Fruit fly (Drosophila melanogaster) whole organism, embryonic: ENCODE data around the gene Strip.
A peak's percentile ranks its signal among the peaks of the same experiment; 100 is the strongest.

Experiments used
- Ada2b ChIP-seq: fragments of 200-800 bp; sonication (Bioruptor generic); IDR thresholded peaks from 2 replicates; pipeline ENCODE4 v1.3.6; 2022; ENCODE audit warnings: missing biosample characterization, missing genetic modification characterization
- C15 ChIP-seq: fragments of 200-800 bp; sonication (Bioruptor generic); IDR thresholded peaks from 3 replicates; pipeline ENCODE4 v1.3.6; 2022; ENCODE audit warnings: missing biosample characterization, missing genetic modification characterization
- CG1024 ChIP-seq: fragments of 200-800 bp; sonication (Bioruptor generic); IDR thresholded peaks from 2 replicates; pipeline ENCODE4 v1.3.6; 2022; ENCODE audit warnings: missing biosample characterization, missing genetic modification characterization
- CG10654 ChIP-seq: fragments of 200-800 bp; sonication (Bioruptor generic); optimal IDR thresholded peaks from 2 replicates; lab custom pipeline; 2016; ENCODE audit warnings: missing biosample characterization, missing genetic modification characterization
- CG11723 ChIP-seq: fragments of 200-800 bp; sonication (Bioruptor generic); optimal IDR thresholded peaks from 2 replicates; lab custom pipeline; 2017; ENCODE audit warnings: missing biosample characterization, mild to moderate bottlenecking, missing genetic modification characterization
- CG12071 ChIP-seq: fragments of 200-800 bp; sonication (Bioruptor generic); optimal IDR thresholded peaks from 3 replicates; lab custom pipeline; 2018; ENCODE audit warnings: missing biosample characterization, mild to moderate bottlenecking, missing genetic modification characterization
- CG14014 ChIP-seq: fragments of 200-800 bp; sonication (Bioruptor generic); IDR thresholded peaks from 2 replicates; pipeline ENCODE4 v1.3.6; 2022; ENCODE audit warnings: missing biosample characterization, missing genetic modification characterization
- CG14441 ChIP-seq: fragments of 200-800 bp; sonication (Bioruptor generic); IDR thresholded peaks from 2 replicates; pipeline ENCODE4 v1.3.6; 2022; ENCODE audit warnings: missing biosample characterization, missing genetic modification characterization
- CG15514 ChIP-seq: fragments of 200-800 bp; sonication (Bioruptor generic); optimal IDR thresholded peaks from 3 replicates; lab custom pipeline; 2017; ENCODE audit warnings: missing biosample characterization, missing genetic modification characterization, mild to moderate bottlenecking, moderate library complexity, missing genetic modification reagents
- CG18599 ChIP-seq: fragments of 200-800 bp; sonication (Bioruptor generic); optimal IDR thresholded peaks from 3 replicates; lab custom pipeline; 2017; ENCODE audit warnings: missing biosample characterization, missing genetic modification characterization, mild to moderate bottlenecking, moderate library complexity, missing genetic modification reagents
- CG2202 ChIP-seq: fragments of 200-800 bp; sonication (Bioruptor generic); optimal IDR thresholded peaks from 2 replicates; lab custom pipeline; 2018; ENCODE audit warnings: missing biosample characterization, mild to moderate bottlenecking, missing genetic modification characterization
- CG2678 ChIP-seq: fragments of 200-800 bp; sonication (Bioruptor generic); optimal IDR thresholded peaks from 3 replicates; lab custom pipeline; 2019; ENCODE audit warnings: missing biosample characterization, mild to moderate bottlenecking, missing genetic modification characterization, moderate library complexity
- CG30431 ChIP-seq: fragments of 200-800 bp; sonication (Bioruptor generic); optimal IDR thresholded peaks from 2 replicates; lab custom pipeline; 2017; ENCODE audit warnings: missing biosample characterization, missing genetic modification characterization
- CG34422 ChIP-seq: fragments of 200-800 bp; sonication (Bioruptor generic); IDR thresholded peaks from 3 replicates; pipeline ENCODE4 v1.3.6; 2022; ENCODE audit warnings: missing biosample characterization, missing genetic modification characterization
- CG5953 ChIP-seq: fragments of 200-800 bp; sonication (Bioruptor generic); IDR thresholded peaks from 2 replicates; pipeline ENCODE4 v1.3.6; 2022; ENCODE audit warnings: missing biosample characterization, missing genetic modification characterization
- CG8359 ChIP-seq: fragments of 200-800 bp; sonication (Bioruptor generic); optimal IDR thresholded peaks from 2 replicates; lab custom pipeline; 2017; ENCODE audit warnings: missing biosample characterization, mild to moderate bottlenecking, missing genetic modification characterization, borderline replicate concordance
- CG8944 ChIP-seq: fragments of 200-800 bp; sonication (Bioruptor generic); optimal IDR thresholded peaks from 3 replicates; lab custom pipeline; 2016; ENCODE audit warnings: missing biosample characterization, missing genetic modification characterization
- D ChIP-seq, 2 experiments: fragments of 200-800 bp in 1 of 2; fragments of >200 bp in 1 of 2; sonication (Bioruptor generic) in 1 of 2; optimal IDR thresholded peaks; 2 replicates in 1 of 2; 3 replicates in 1 of 2; lab custom pipeline; 2017; ENCODE audit warnings: mild to moderate bottlenecking in 1 of 2, missing biosample characterization in 1 of 2, missing genetic modification characterization in 1 of 2, missing genetic modification reagents in 1 of 2
- ERR ChIP-seq: fragments of 200-800 bp; sonication (Bioruptor generic); optimal IDR thresholded peaks from 2 replicates; lab custom pipeline; 2016; ENCODE audit warnings: missing biosample characterization, missing genetic modification characterization
- Fer2 ChIP-seq: fragments of 200-800 bp; sonication (Bioruptor generic); optimal IDR thresholded peaks from 2 replicates; lab custom pipeline; 2018; ENCODE audit warnings: missing biosample characterization, mild to moderate bottlenecking, missing genetic modification characterization, moderate library complexity
- Hr39 ChIP-seq: fragments of >200 bp; optimal IDR thresholded peaks from 2 replicates; lab custom pipeline; 2017
- Kr ChIP-seq: fragments of 200-800 bp; sonication (Bioruptor generic); optimal IDR thresholded peaks from 2 replicates; lab custom pipeline; 2017; ENCODE audit warnings: missing biosample characterization, mild to moderate bottlenecking, missing genetic modification characterization
- Lpt ChIP-seq: fragments of >200 bp; optimal IDR thresholded peaks from 2 replicates; lab custom pipeline; 2018; ENCODE audit warnings: missing biosample characterization, missing genetic modification characterization
- Meics ChIP-seq: fragments of 200-800 bp; sonication (Bioruptor generic); optimal IDR thresholded peaks from 2 replicates; lab custom pipeline; 2017; ENCODE audit warnings: missing biosample characterization, mild to moderate bottlenecking, missing genetic modification characterization
- NK7.1 ChIP-seq: fragments of 200-800 bp; sonication (Bioruptor generic); optimal IDR thresholded peaks from 3 replicates; lab custom pipeline; 2016; ENCODE audit warnings: missing biosample characterization, missing genetic modification characterization
- Ptx1 ChIP-seq: fragments of 200-800 bp; sonication (Bioruptor generic); IDR thresholded peaks from 2 replicates; pipeline ENCODE4 v1.3.6; 2022; ENCODE audit warnings: missing biosample characterization, missing genetic modification characterization
- Trl ChIP-seq, 3 experiments: fragments of >200 bp in 2 of 3; fragments of 200-800 bp in 1 of 3; sonication (Bioruptor generic) in 1 of 3; optimal IDR thresholded peaks; 2 replicates in 1 of 3; 3 replicates in 2 of 3; lab custom pipeline; 2016 to 2017; ENCODE audit warnings: missing biosample characterization in 1 of 3, missing genetic modification characterization in 1 of 3
- amos ChIP-seq: fragments of 200-800 bp; sonication (Bioruptor generic); IDR thresholded peaks from 2 replicates; pipeline ENCODE4 v1.3.6; 2022; ENCODE audit warnings: missing biosample characterization, missing genetic modification characterization; ENCODE audit not compliant: partially characterized antibody
- bowl ChIP-seq: fragments of 200-800 bp; sonication (Bioruptor generic); IDR thresholded peaks from 2 replicates; pipeline ENCODE4 v1.3.6; 2022; ENCODE audit warnings: missing biosample characterization, missing genetic modification characterization
- chif ChIP-seq, 2 experiments: fragments of 200-800 bp; sonication (Bioruptor generic); optimal IDR thresholded peaks; 3 replicates each; lab custom pipeline; 2016; ENCODE audit warnings: missing biosample characterization in 2 of 2, missing genetic modification characterization in 2 of 2
- crc ChIP-seq: fragments of 200-800 bp; sonication (Bioruptor generic); optimal IDR thresholded peaks from 2 replicates; lab custom pipeline; 2016; ENCODE audit warnings: missing biosample characterization, missing genetic modification characterization
- en ChIP-seq: fragments of 200-800 bp; sonication (Bioruptor generic); optimal IDR thresholded peaks from 2 replicates; lab custom pipeline; 2016; ENCODE audit warnings: missing biosample characterization, missing genetic modification characterization
- ewg ChIP-seq: fragments of 200-800 bp; sonication (Bioruptor generic); optimal IDR thresholded peaks from 3 replicates; lab custom pipeline; 2017; ENCODE audit warnings: mild to moderate bottlenecking, missing biosample characterization, missing genetic modification reagents, missing genetic modification characterization
- gsb ChIP-seq: fragments of 200-800 bp; sonication (Bioruptor generic); IDR thresholded peaks from 2 replicates; pipeline ENCODE4 v1.3.6; 2022; ENCODE audit warnings: missing biosample characterization, missing genetic modification characterization
- gsb-n ChIP-seq: fragments of 200-800 bp; sonication (Bioruptor generic); optimal IDR thresholded peaks from 3 replicates; lab custom pipeline; 2018; ENCODE audit warnings: missing biosample characterization, mild to moderate bottlenecking, missing genetic modification characterization
- hb ChIP-seq: fragments of 200-800 bp; sonication (Bioruptor generic); IDR thresholded peaks from 3 replicates; pipeline ENCODE4 v1.3.6; 2022; ENCODE audit warnings: missing biosample characterization, missing genetic modification characterization; ENCODE audit not compliant: partially characterized antibody
- insv ChIP-seq, 2 experiments: fragments of 200-800 bp; sonication (Bioruptor generic); optimal IDR thresholded peaks; 3 replicates each; lab custom pipeline; 2016 to 2018; ENCODE audit warnings: missing biosample characterization in 2 of 2, missing genetic modification characterization in 2 of 2
- nau ChIP-seq: fragments of 200-800 bp; sonication (Bioruptor generic); optimal IDR thresholded peaks from 3 replicates; lab custom pipeline; 2017; ENCODE audit warnings: missing biosample characterization, mild to moderate bottlenecking, missing genetic modification characterization, missing genetic modification reagents
- nom ChIP-seq: fragments of 200-800 bp; sonication (Bioruptor generic); optimal IDR thresholded peaks from 2 replicates; lab custom pipeline; 2017; ENCODE audit warnings: missing biosample characterization, missing genetic modification characterization, mild to moderate bottlenecking, moderate library complexity, missing genetic modification reagents
- pan ChIP-seq, 4 experiments: fragments of >200 bp in 3 of 4; fragments of 200-800 bp in 1 of 4; sonication (Bioruptor generic) in 1 of 4; optimal IDR thresholded peaks in 3 of 4; IDR thresholded peaks in 1 of 4; 2 replicates each; pipeline versions ENCODE4 v1.3.6 to Lab custom; 2017 to 2022; ENCODE audit warnings: missing biosample characterization in 2 of 4, missing genetic modification characterization in 2 of 4, mixed read lengths in 1 of 4
- repo ChIP-seq: fragments of 200-800 bp; sonication (Bioruptor generic); optimal IDR thresholded peaks from 2 replicates; lab custom pipeline; 2016; ENCODE audit warnings: missing biosample characterization, missing genetic modification characterization
- scrt ChIP-seq: fragments of 200-800 bp; sonication (Bioruptor generic); optimal IDR thresholded peaks from 2 replicates; lab custom pipeline; 2018; ENCODE audit warnings: missing biosample characterization, mild to moderate bottlenecking, missing genetic modification characterization, moderate library complexity
- tgo ChIP-seq: fragments of 200-800 bp; sonication (Bioruptor generic); IDR thresholded peaks from 3 replicates; pipeline ENCODE4 v1.3.6; 2022; ENCODE audit warnings: missing biosample characterization, missing genetic modification characterization
- trh ChIP-seq: fragments of 200-800 bp; sonication (Bioruptor generic); optimal IDR thresholded peaks from 2 replicates; lab custom pipeline; 2016; ENCODE audit warnings: missing biosample characterization, missing genetic modification characterization
- ttk ChIP-seq: fragments of 200-800 bp; sonication (Bioruptor generic); IDR thresholded peaks from 2 replicates; pipeline ENCODE4 v2.1.2; 2022; ENCODE audit warnings: missing biosample characterization, missing genetic modification characterization
- unc-4 ChIP-seq: fragments of 200-800 bp; sonication (Bioruptor generic); IDR thresholded peaks from 2 replicates; pipeline ENCODE4 v1.3.6; 2022; ENCODE audit warnings: missing biosample characterization, missing genetic modification characterization; ENCODE audit not compliant: partially characterized antibody
- zen2 ChIP-seq: fragments of 200-800 bp; sonication (Bioruptor generic); IDR thresholded peaks from 3 replicates; pipeline ENCODE4 v1.3.6; 2022; ENCODE audit warnings: missing biosample characterization, missing genetic modification characterization; ENCODE audit not compliant: partially characterized antibody
- zfh1 ChIP-seq: fragments of 200-800 bp; sonication (Bioruptor generic); IDR thresholded peaks from 3 replicates; pipeline ENCODE4 v1.3.6; 2022; ENCODE audit warnings: missing biosample characterization, missing genetic modification characterization

Gene Strip

dm6 chr3L:3303087-3303526 is 25.6 kb downstream of the Strip start, which contains the start of gene CG14968 (continued):
- TF ChIP-seq ewg (peak; percentile 80), ERR (GFP tag; lab: Kevin White, UChicago) (peak; percentile 73), zfh1 (GFP tag; lab: Robert Waterston, UW) (peak; percentile 98), CG14014 (GFP tag; lab: Robert Waterston, UW) (peak; percentile 97), gsb-n (tag; lab: Kevin White, UChicago) (peak; percentile 74), insv (GFP tag; optimal IDR thresholded peaks at IDR 0.05; lab: Kevin White, UChicago) (peak in 1 of 2 experiments; percentile 33), trh (GFP tag; lab: Kevin White, UChicago) (peak; percentile 86), C15 (peak; percentile 90), tgo (GFP tag; lab: Robert Waterston, UW) (peak; percentile 96), Fer2 (tag; lab: Kevin White, UChicago) (peak; percentile 89), Lpt (GFP tag; lab: Kevin White, UChicago) (no peak), scrt (GFP tag; lab: Kevin White, UChicago) (peak; percentile 90), Meics (peak; percentile 96), nau (GFP tag; lab: Kevin White, UChicago) (peak; percentile 85), unc-4 (GFP tag; lab: Robert Waterston, UW) (no peak), CG14441 (GFP tag; lab: Robert Waterston, UW) (peak; percentile 95), repo (GFP tag; lab: Kevin White, UChicago) (peak; percentile 76), CG34422 (GFP tag; lab: Robert Waterston, UW) (peak; percentile 97), CG8944 (GFP tag; lab: Kevin White, UChicago) (peak; percentile 34), CG18599 (GFP tag; lab: Kevin White, UChicago) (peak; percentile 97), CG12071 (GFP tag; lab: Kevin White, UChicago) (peak; percentile 88), en (GFP tag; lab: Kevin White, UChicago) (no peak), CG10654 (GFP tag; lab: Kevin White, UChicago) (peak; percentile 92), CG11723 (GFP tag; lab: Kevin White, UChicago) (peak; percentile 86), hb (no peak), zen2 (GFP tag; lab: Robert Waterston, UW) (no peak), D (optimal IDR thresholded peaks at IDR 0.05; lab: Kevin White, UChicago) (no peak), D (GFP tag; optimal IDR thresholded peaks at IDR 0.05; lab: Kevin White, UChicago) (peak; percentile 81)

- TF ChIP-seq nom (GFP tag; lab: Kevin White, UChicago) (no peak), Ptx1 (peak; percentile 93), CG8359 (peak; percentile 76), CG1024 (GFP tag; lab: Robert Waterston, UW) (peak; percentile 43; the same call in 1 of the 2 replicates), chif (GFP tag; optimal IDR thresholded peaks at IDR 0.05; lab: Kevin White, UChicago) (peak; percentile 89 to 90), ttk (peak; percentile 85), CG30431 (GFP tag; lab: Kevin White, UChicago) (peak; percentile 71), crc (GFP tag; lab: Kevin White, UChicago) (peak; percentile 88), CG2678 (tag; lab: Kevin White, UChicago) (peak; percentile 95), bowl (GFP tag; lab: Robert Waterston, UW) (peak; percentile 73; the same call in 1 of the 2 replicates), Kr (GFP tag; lab: Kevin White, UChicago) (no peak), CG2202 (tag; lab: Kevin White, UChicago) (peak; percentile 79), Ada2b (GFP tag; lab: Robert Waterston, UW) (peak; percentile 89), Trl (optimal IDR thresholded peaks at IDR 0.05; lab: Kevin White, UChicago) (peak; percentile 10 to 46), Trl (GFP tag; optimal IDR thresholded peaks at IDR 0.05; lab: Kevin White, UChicago) (peak; percentile 83), Hr39 (lab: Kevin White, UChicago) (no peak), pan (optimal IDR thresholded peaks at IDR 0.05; lab: Kevin White, UChicago) (no peak), pan (GFP tag; optimal IDR thresholded peaks at IDR 0.05 in 1 of 2, IDR thresholded peaks at IDR 0.05 in 1 of 2) (peak in 1 of 2 experiments; percentile 92), CG15514 (GFP tag; lab: Kevin White, UChicago) (peak; percentile 86), CG5953 (peak; percentile 83), NK7.1 (GFP tag; lab: Kevin White, UChicago) (peak; percentile 90), amos (GFP tag; lab: Robert Waterston, UW) (no peak), CG12071 (GFP tag; lab: Kevin White, UChicago) (peak; percentile 89), gsb (GFP tag; lab: Robert Waterston, UW) (peak; percentile 82)
Measured at dm6 chr3L:3301171-3301738, 27.4 kb downstream of the Strip start.
